Worm (Caenorhabditis elegans) whole organism, L1 larva: ENCODE measurements around the gene nlg-1.
A peak's percentile ranks its signal among the peaks of the same experiment; 100 is the strongest.

Source experiments
- C16A3.4 ChIP-seq: fragments of 150-350 bp; optimal IDR thresholded peaks from 2 replicates; lab custom pipeline; 2014; ENCODE audit warnings: missing biosample characterization, missing genetic modification characterization
- C34B4.2 ChIP-seq: sonication (generic microtip); optimal IDR thresholded peaks from 2 replicates; lab custom pipeline; 2017; ENCODE audit warnings: mild to moderate bottlenecking, missing genetic modification characterization, missing compliant biosample characterization
- F16B12.6 ChIP-seq: fragments of 150-350 bp; optimal IDR thresholded peaks from 2 replicates; lab custom pipeline; 2014; ENCODE audit warnings: missing biosample characterization, missing genetic modification characterization
- Y116A8C.19 ChIP-seq: sonication (generic microtip); optimal IDR thresholded peaks from 2 replicates; lab custom pipeline; 2016; ENCODE audit warnings: missing compliant biosample characterization, missing genetic modification characterization, borderline replicate concordance
- alr-1 ChIP-seq: fragments of 200-800 bp; sonication (Bioruptor generic); optimal IDR thresholded peaks from 2 replicates; lab custom pipeline; 2018; ENCODE audit warnings: borderline replicate concordance, mild to moderate bottlenecking, missing genetic modification characterization, missing compliant biosample characterization
- aly-2 ChIP-seq: fragments of 150-350 bp; optimal IDR thresholded peaks from 2 replicates; lab custom pipeline; 2014; ENCODE audit warnings: missing biosample characterization, missing genetic modification characterization
- ama-1 ChIP-seq: fragments of 150-350 bp; optimal IDR thresholded peaks from 2 replicates; lab custom pipeline; 2014
- ceh-63 ChIP-seq: fragments of 200-800 bp; sonication (Bioruptor generic); optimal IDR thresholded peaks from 2 replicates; lab custom pipeline; 2018; ENCODE audit warnings: mild to moderate bottlenecking, missing genetic modification characterization, missing compliant biosample characterization
- ceh-8 ChIP-seq: fragments of 200-800 bp; sonication (Bioruptor generic); optimal IDR thresholded peaks from 2 replicates; lab custom pipeline; 2018; ENCODE audit warnings: mild to moderate bottlenecking, missing genetic modification characterization, moderate library complexity, missing compliant biosample characterization
- ceh-82 ChIP-seq, 3 experiments: fragments of 150-350 bp in 1 of 3; sonication (generic microtip) in 2 of 3; optimal IDR thresholded peaks; 2 replicates each; lab custom pipeline; 2014 to 2017; ENCODE audit warnings: missing biosample characterization in 3 of 3, missing genetic modification characterization in 3 of 3
- ceh-88 ChIP-seq: fragments of 200-800 bp; sonication (Bioruptor generic); IDR thresholded peaks from 2 replicates; pipeline ENCODE4 v1.3.6; 2022; ENCODE audit warnings: missing genetic modification characterization, missing compliant biosample characterization
- ceh-90 ChIP-seq: sonication (generic microtip); optimal IDR thresholded peaks from 2 replicates; lab custom pipeline; 2016; ENCODE audit warnings: missing genetic modification characterization, missing compliant biosample characterization
- dsc-1 ChIP-seq: sonication (generic microtip); optimal IDR thresholded peaks from 2 replicates; lab custom pipeline; 2016; ENCODE audit warnings: mild to moderate bottlenecking, missing genetic modification characterization, missing compliant biosample characterization
- efl-1 ChIP-seq, 4 experiments: fragments of 150-350 bp; optimal IDR thresholded peaks in 3 of 4; peaks in 1 of 4; 1 replicate in 1 of 4; 2 replicates in 3 of 4; lab custom pipeline; 2014; ENCODE audit warnings: missing biosample characterization in 2 of 4, missing genetic modification characterization in 2 of 4, missing genetic modification reagents in 2 of 4
- elt-3 ChIP-seq, 6 experiments: fragments of 150-350 bp in 1 of 6; sonication (generic microtip); optimal IDR thresholded peaks; 2 replicates each; lab custom pipeline; 2017 to 2018; ENCODE audit warnings: missing biosample characterization in 6 of 6, missing genetic modification characterization in 6 of 6, inconsistent platforms in 1 of 6
- fkh-10 ChIP-seq: sonication (generic microtip); optimal IDR thresholded peaks from 2 replicates; lab custom pipeline; 2017; ENCODE audit warnings: missing biosample characterization, missing genetic modification reagents, missing genetic modification characterization
- fkh-4 ChIP-seq: sonication (generic microtip); optimal IDR thresholded peaks from 2 replicates; lab custom pipeline; 2016; ENCODE audit warnings: missing compliant biosample characterization, missing genetic modification characterization, borderline replicate concordance
- fos-1 ChIP-seq: fragments of 150-350 bp; optimal IDR thresholded peaks from 2 replicates; lab custom pipeline; 2014; ENCODE audit warnings: missing biosample characterization, missing genetic modification characterization
- hlh-17 ChIP-seq: fragments of 200-800 bp; sonication (Bioruptor generic); optimal IDR thresholded peaks from 2 replicates; lab custom pipeline; 2018; ENCODE audit warnings: missing genetic modification characterization, mild to moderate bottlenecking, missing compliant biosample characterization, moderate library complexity, borderline replicate concordance
- hlh-4 ChIP-seq: sonication (generic microtip); optimal IDR thresholded peaks from 2 replicates; lab custom pipeline; 2016; ENCODE audit warnings: mild to moderate bottlenecking, missing genetic modification characterization, missing compliant biosample characterization
- irx-1 ChIP-seq: sonication (generic microtip); optimal IDR thresholded peaks from 2 replicates; lab custom pipeline; 2016; ENCODE audit warnings: missing genetic modification characterization, missing compliant biosample characterization
- jun-1 ChIP-seq: fragments of 150-350 bp; optimal IDR thresholded peaks from 2 replicates; lab custom pipeline; 2014; ENCODE audit warnings: missing biosample characterization, missing genetic modification reagents, missing genetic modification characterization
- lin-13 ChIP-seq: fragments of 150-350 bp; optimal IDR thresholded peaks from 2 replicates; lab custom pipeline; 2014; ENCODE audit warnings: missing biosample characterization, missing genetic modification reagents, missing genetic modification characterization
- lin-14 ChIP-seq: fragments of 200-800 bp; sonication (Bioruptor generic); optimal IDR thresholded peaks from 2 replicates; lab custom pipeline; 2018; ENCODE audit warnings: mild to moderate bottlenecking, missing genetic modification characterization, moderate library complexity, missing compliant biosample characterization
- lin-39 ChIP-seq: fragments of 150-350 bp; optimal IDR thresholded peaks from 2 replicates; lab custom pipeline; 2014; ENCODE audit warnings: missing biosample characterization, missing genetic modification reagents, missing genetic modification characterization
- mab-9 ChIP-seq: fragments of 200-800 bp; sonication (Bioruptor generic); IDR thresholded peaks from 2 replicates; pipeline ENCODE4 v1.3.6; 2022; ENCODE audit warnings: missing genetic modification reagents, missing genetic modification characterization, missing compliant biosample characterization
- mdl-1 ChIP-seq, 2 experiments: fragments of 150-350 bp; optimal IDR thresholded peaks; 2 replicates each; lab custom pipeline; 2014 to 2017; ENCODE audit warnings: missing biosample characterization in 2 of 2, missing genetic modification characterization in 2 of 2, inconsistent platforms in 1 of 2
- mef-2 ChIP-seq: fragments of 150-350 bp; optimal IDR thresholded peaks from 2 replicates; lab custom pipeline; 2014; ENCODE audit warnings: missing biosample characterization, missing genetic modification characterization
- nhr-12 ChIP-seq: sonication (generic microtip); optimal IDR thresholded peaks from 2 replicates; lab custom pipeline; 2017; ENCODE audit warnings: missing biosample characterization, missing genetic modification characterization
- nhr-237 ChIP-seq: fragments of 150-350 bp; optimal IDR thresholded peaks from 2 replicates; lab custom pipeline; 2014; ENCODE audit warnings: missing biosample characterization, missing genetic modification characterization
- nhr-28 ChIP-seq: fragments of 150-350 bp; optimal IDR thresholded peaks from 2 replicates; lab custom pipeline; 2014; ENCODE audit warnings: missing biosample characterization, missing genetic modification characterization
- nhr-47 ChIP-seq: sonication (generic microtip); optimal IDR thresholded peaks from 2 replicates; lab custom pipeline; 2016; ENCODE audit warnings: mild to moderate bottlenecking, missing genetic modification characterization, moderate library complexity, missing compliant biosample characterization
- nhr-77 ChIP-seq: fragments of 150-350 bp; optimal IDR thresholded peaks from 2 replicates; lab custom pipeline; 2014; ENCODE audit warnings: missing biosample characterization, missing genetic modification characterization
- nhr-85 ChIP-seq: sonication (generic microtip); peaks from one replicate; lab custom pipeline; 2016; ENCODE audit warnings: missing genetic modification characterization, inconsistent platforms, missing compliant biosample characterization
- pag-3 ChIP-seq: sonication (generic microtip); optimal IDR thresholded peaks from 2 replicates; lab custom pipeline; 2017; ENCODE audit warnings: missing genetic modification characterization, mild to moderate bottlenecking, missing compliant biosample characterization, antibody characterized with exemption, borderline replicate concordance; ENCODE audit not compliant: insufficient read depth
- pqm-1 ChIP-seq: sonication (generic microtip); optimal IDR thresholded peaks from 3 replicates; lab custom pipeline; 2017; ENCODE audit warnings: missing biosample characterization, missing genetic modification characterization
- snpc-4 ChIP-seq: fragments of 150-350 bp; optimal IDR thresholded peaks from 2 replicates; lab custom pipeline; 2014; ENCODE audit warnings: missing biosample characterization, missing genetic modification characterization
- sox-4 ChIP-seq: sonication (generic microtip); optimal IDR thresholded peaks from 2 replicates; lab custom pipeline; 2016; ENCODE audit warnings: missing genetic modification characterization, missing compliant biosample characterization
- swsn-7 ChIP-seq: sonication (generic microtip); optimal IDR thresholded peaks from 2 replicates; lab custom pipeline; 2016; ENCODE audit warnings: missing genetic modification characterization, missing compliant biosample characterization
- tlp-1 ChIP-seq: fragments of 150-350 bp; optimal IDR thresholded peaks from 2 replicates; lab custom pipeline; 2014; ENCODE audit warnings: missing biosample characterization, missing genetic modification characterization
- unc-30 ChIP-seq: sonication (generic microtip); optimal IDR thresholded peaks from 2 replicates; lab custom pipeline; 2017; ENCODE audit warnings: missing biosample characterization, missing genetic modification characterization
- unc-86 ChIP-seq: sonication (generic microtip); optimal IDR thresholded peaks from 2 replicates; lab custom pipeline; 2016; ENCODE audit warnings: missing genetic modification characterization, missing compliant biosample characterization
- unc-98 ChIP-seq: fragments of 200-800 bp; sonication (Bioruptor generic); IDR thresholded peaks from 2 replicates; pipeline ENCODE4 v1.3.6; 2022; ENCODE audit warnings: missing genetic modification characterization, missing compliant biosample characterization
- xbp-1 ChIP-seq: sonication (generic microtip); optimal IDR thresholded peaks from 2 replicates; lab custom pipeline; 2016; ENCODE audit warnings: missing genetic modification characterization, missing compliant biosample characterization
- zip-4 ChIP-seq: fragments of 200-800 bp; sonication (Bioruptor generic); optimal IDR thresholded peaks from 2 replicates; lab custom pipeline; 2018; ENCODE audit warnings: mild to moderate bottlenecking, missing genetic modification characterization, moderate library complexity, missing compliant biosample characterization

Gene nlg-1

ce11 chrX:13669641-13670040 is 38.7 kb upstream of the nlg-1 start (continued):
- TF ChIP-seq efl-1 (optimal IDR thresholded peaks at IDR 0.05; lab: Kevin White, UChicago): peak; percentile 41 to 76
- peak; percentile 76 to 97 for TF ChIP-seq efl-1 (GFP tag; optimal IDR thresholded peaks at IDR 0.05 in 1 of 2; lab: Kevin White, UChicago)
- TF ChIP-seq F16B12.6 (tag; lab: Kevin White, UChicago): peak; percentile 82
- peak; percentile 26 for TF ChIP-seq xbp-1 (tag; lab: Kevin White, UChicago)

DNA sequence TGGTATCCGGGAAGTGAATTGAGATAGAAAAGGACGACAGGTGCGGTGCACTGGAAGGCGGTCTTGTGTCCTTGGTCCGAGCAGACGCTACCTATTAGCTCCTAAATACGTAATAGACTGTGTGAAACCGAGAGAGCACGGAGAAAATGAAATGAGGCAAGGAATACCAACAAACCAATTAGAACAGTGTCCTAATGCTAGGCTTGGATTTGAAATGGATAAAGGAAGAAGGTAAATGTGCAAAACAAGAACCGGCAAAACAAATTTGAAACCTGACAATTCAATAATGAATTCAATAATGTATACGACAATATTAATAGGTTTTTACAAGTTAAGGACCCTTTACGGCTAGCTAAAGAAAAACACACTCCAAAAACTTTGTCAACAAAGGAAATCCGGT is 37.8 kb upstream of the nlg-1 start, which contains the start of gene C04A11.2:
Gene C04A11.2, minus strand, starts transcription at position 101 of the 400 bp plus-strand sequence.
- TF ChIP-seq nhr-47: no peak
- no peak for TF ChIP-seq efl-1 (optimal IDR thresholded peaks at IDR 0.05; lab: Kevin White, UChicago)
- TF ChIP-seq efl-1 (GFP tag; optimal IDR thresholded peaks at IDR 0.05 in 1 of 2; lab: Kevin White, UChicago): peak in 1 of 2 experiments; percentile 25

- TF ChIP-seq fkh-10 (GFP tag; lab: Kevin White, UChicago) (no peak), nhr-85 (tag; lab: Kevin White, UChicago) (no peak), ceh-90 (tag; lab: Kevin White, UChicago) (no peak), irx-1 (tag; lab: Kevin White, UChicago) (no peak), mdl-1 (tag; optimal IDR thresholded peaks at IDR 0.05; lab: Kevin White, UChicago) (no peak)
Measured at ce11 chrX:13666864-13667263, 35.9 kb upstream of the nlg-1 start.

ce11 chrX:13665447-13665846 is 34.5 kb upstream of the nlg-1 start:
- TF ChIP-seq nhr-12 (tag; lab: Kevin White, UChicago): no peak
- TF ChIP-seq pag-3 (tag; lab: Kevin White, UChicago): no peak
- TF ChIP-seq alr-1 (tag; lab: Kevin White, UChicago): no peak
- peak; percentile 72 for TF ChIP-seq sox-4 (tag; lab: Kevin White, UChicago)
- no peak for TF ChIP-seq hlh-17 (GFP tag; lab: Kevin White, UChicago)
- TF ChIP-seq elt-3 (tag; optimal IDR thresholded peaks at IDR 0.05; lab: Kevin White, UChicago): peak in 3 of 6 experiments; percentile 50 to 84 (median 60)
- peak; percentile 82 for TF ChIP-seq xbp-1 (tag; lab: Kevin White, UChicago)
- peak; percentile 68 for TF ChIP-seq fos-1 (tag; lab: Kevin White, UChicago)
- TF ChIP-seq pqm-1 (tag; lab: Kevin White, UChicago): no peak
- peak; percentile 34 for TF ChIP-seq lin-39 (tag; lab: Kevin White, UChicago)
- peak; percentile 79 for TF ChIP-seq nhr-77
- peak; percentile 86 for TF ChIP-seq lin-14
- no peak for TF ChIP-seq mef-2 (tag; lab: Kevin White, UChicago)
- peak; percentile 70 for TF ChIP-seq fkh-10 (GFP tag; lab: Kevin White, UChicago)
- TF ChIP-seq unc-98: no peak
- no peak for TF ChIP-seq nhr-237 (tag; lab: Kevin White, UChicago)
- TF ChIP-seq unc-30 (tag; lab: Kevin White, UChicago): no peak
- peak; percentile 47 for TF ChIP-seq ama-1 (lab: Kevin White, UChicago)
- peak; percentile 64 for TF ChIP-seq aly-2 (tag; lab: Kevin White, UChicago)
- no peak for TF ChIP-seq fkh-4 (tag; lab: Kevin White, UChicago)
- TF ChIP-seq nhr-85 (tag; lab: Kevin White, UChicago): peak; percentile 84
- no peak for TF ChIP-seq C34B4.2
- TF ChIP-seq swsn-7 (tag; lab: Kevin White, UChicago): peak; percentile 88
- no peak for TF ChIP-seq tlp-1
- TF ChIP-seq hlh-4: peak; percentile 38
- TF ChIP-seq mab-9 (GFP tag; lab: Robert Waterston, UW): peak; percentile 72
- peak; percentile 82 for TF ChIP-seq jun-1 (tag; lab: Kevin White, UChicago)
- no peak for TF ChIP-seq ceh-63 (GFP tag; lab: Kevin White, UChicago)
- TF ChIP-seq C16A3.4 (tag; lab: Kevin White, UChicago): peak; percentile 90
- peak; percentile 51 to 52 for TF ChIP-seq efl-1 (optimal IDR thresholded peaks at IDR 0.05; lab: Kevin White, UChicago)
- TF ChIP-seq efl-1 (GFP tag; optimal IDR thresholded peaks at IDR 0.05 in 1 of 2; lab: Kevin White, UChicago): peak; percentile 36 to 93
- TF ChIP-seq zip-4 (GFP tag; lab: Kevin White, UChicago): peak; percentile 58
- TF ChIP-seq nhr-28 (tag; lab: Kevin White, UChicago): no peak
- TF ChIP-seq ceh-82 (tag; optimal IDR thresholded peaks at IDR 0.05; lab: Kevin White, UChicago): peak; percentile 84 to 88 (median 85)
- peak; percentile 75 for TF ChIP-seq irx-1 (tag; lab: Kevin White, UChicago)
- peak; percentile 81 for TF ChIP-seq unc-86 (tag; lab: Kevin White, UChicago)
- peak; percentile 66 for TF ChIP-seq snpc-4 (tag; lab: Kevin White, UChicago)
- TF ChIP-seq ceh-88 (GFP tag; lab: Robert Waterston, UW): peak; percentile 78
- TF ChIP-seq dsc-1 (tag; lab: Kevin White, UChicago): peak; percentile 91
- peak; percentile 92 for TF ChIP-seq nhr-47
- no peak for TF ChIP-seq Y116A8C.19
- peak; percentile 35 for TF ChIP-seq ceh-8
- peak; percentile 34 for TF ChIP-seq lin-13 (GFP tag; lab: Kevin White, UChicago)
